Fruit fly (Drosophila melanogaster) Kc167 (cell line): Measurements from ENCODE around the gene Mst27D.

ENCODE experiments used
- Myc ChIP-seq: fragments of >200 bp; optimal IDR thresholded peaks from 2 replicates; lab custom pipeline; 2017; ENCODE audit warnings: missing external identifiers
- Sin3A ChIP-seq: fragments of >200 bp; optimal IDR thresholded peaks from 2 replicates; lab custom pipeline; 2018; ENCODE audit warnings: missing external identifiers
- h ChIP-seq: fragments of >200 bp; optimal IDR thresholded peaks from 3 replicates; lab custom pipeline; 2018; ENCODE audit warnings: missing external identifiers
- insv ChIP-seq: fragments of >200 bp; optimal IDR thresholded peaks from 3 replicates; lab custom pipeline; 2018; ENCODE audit warnings: missing external identifiers
- psq ChIP-seq: fragments of >200 bp; optimal IDR thresholded peaks from 2 replicates; lab custom pipeline; 2017; ENCODE audit warnings: missing external identifiers
- ttk ChIP-seq: sonication (Bioruptor generic); optimal IDR thresholded peaks from 2 replicates; lab custom pipeline; 2017; ENCODE audit warnings: missing external identifiers

Mst27D gene

dm6 chr2L:7028440-7028839 is 32.2 kb downstream of the Mst27D start:
- TF ChIP-seq psq (lab: Kevin White, UChicago), result no peak
- no peak for TF ChIP-seq h (lab: Kevin White, UChicago)
- TF ChIP-seq insv (lab: Kevin White, UChicago), result no peak

- TF ChIP-seq Sin3A (lab: Kevin White, UChicago), result no peak
- no peak for TF ChIP-seq h (lab: Kevin White, UChicago)
- no peak for TF ChIP-seq ttk (lab: Kevin White, UChicago)
- no peak for TF ChIP-seq insv (lab: Kevin White, UChicago)
These were observed 33.4 kb downstream of the Mst27D start, which contains the start of the genes CG31908 and MME1 for dm6 chr2L:7026988-7027908. TSS of gene CG31908 (minus strand) at chr2L:7027389. TSS of gene MME1 (plus strand) at chr2L:7027526.

dm6 chr2L:7026308-7026707 is 34.3 kb downstream of the Mst27D start:
- no peak for TF ChIP-seq ttk (lab: Kevin White, UChicago)
- no peak for TF ChIP-seq insv (lab: Kevin White, UChicago)
- TF ChIP-seq psq (lab: Kevin White, UChicago), result no peak
- no peak for TF ChIP-seq Myc (lab: Kevin White, UChicago)
- no peak for TF ChIP-seq h (lab: Kevin White, UChicago)
- no peak for TF ChIP-seq Sin3A (lab: Kevin White, UChicago)

- TF ChIP-seq Myc (lab: Kevin White, UChicago) (no peak), psq (lab: Kevin White, UChicago) (no peak), insv (lab: Kevin White, UChicago) (no peak), h (lab: Kevin White, UChicago) (no peak), Sin3A (lab: Kevin White, UChicago) (no peak), ttk (lab: Kevin White, UChicago) (no peak)
These were observed 35.4 kb downstream of the Mst27D start for dm6 chr2L:7025247-7025646.

- no peak for TF ChIP-seq insv (lab: Kevin White, UChicago)
These were observed 36.9 kb downstream of the Mst27D start, which contains the start of gene Gart for dm6 chr2L:7023614-7024259. TSS of gene Gart (minus strand) at chr2L:7023898.

- no peak for TF ChIP-seq h (lab: Kevin White, UChicago)
- TF ChIP-seq insv (lab: Kevin White, UChicago), result no peak
- no peak for TF ChIP-seq Myc (lab: Kevin White, UChicago)
- no peak for TF ChIP-seq Sin3A (lab: Kevin White, UChicago)
These were observed 39.3 kb downstream of the Mst27D start, which contains the start of gene Pcp for dm6 chr2L:7021382-7021781. TSS of gene Pcp (plus strand) at chr2L:7021682.

dm6 chr2L:7013157-7013556 is 47.5 kb downstream of the Mst27D start, which contains the start of gene CG43322:
TSS of gene CG43322 (plus strand) at chr2L:7013396.
- TF ChIP-seq Sin3A (lab: Kevin White, UChicago), result no peak
- no peak for TF ChIP-seq insv (lab: Kevin White, UChicago)
- no peak for TF ChIP-seq h (lab: Kevin White, UChicago)
- TF ChIP-seq psq (lab: Kevin White, UChicago), result no peak
- no peak for TF ChIP-seq ttk (lab: Kevin White, UChicago)
- no peak for TF ChIP-seq Myc (lab: Kevin White, UChicago)

- no peak for TF ChIP-seq h (lab: Kevin White, UChicago)
- no peak for TF ChIP-seq psq (lab: Kevin White, UChicago)
- TF ChIP-seq Myc (lab: Kevin White, UChicago), result no peak
- no peak for TF ChIP-seq insv (lab: Kevin White, UChicago)
- TF ChIP-seq Sin3A (lab: Kevin White, UChicago), result no peak
- TF ChIP-seq ttk (lab: Kevin White, UChicago), result no peak
These were observed 48.7 kb downstream of the Mst27D start, which contains the start of gene CG43321 for dm6 chr2L:7011962-7012361. TSS of gene CG43321 (plus strand) at chr2L:7012262.

dm6 chr2L:7010513-7010912 is 50.1 kb downstream of the Mst27D start:
- no peak for TF ChIP-seq ttk (lab: Kevin White, UChicago)
- TF ChIP-seq Myc (lab: Kevin White, UChicago), result no peak
- TF ChIP-seq h (lab: Kevin White, UChicago), result no peak
- no peak for TF ChIP-seq Sin3A (lab: Kevin White, UChicago)
- TF ChIP-seq insv (lab: Kevin White, UChicago), result no peak
- TF ChIP-seq psq (lab: Kevin White, UChicago), result no peak

dm6 chr2L:7009807-7010470 is 50.7 kb downstream of the Mst27D start, which contains the start of gene uif:
TSS of gene uif (minus strand) at chr2L:7010359.
- TF ChIP-seq psq (lab: Kevin White, UChicago), result no peak
- TF ChIP-seq insv (lab: Kevin White, UChicago), result no peak
- TF ChIP-seq Sin3A (lab: Kevin White, UChicago), result no peak
- no peak for TF ChIP-seq h (lab: Kevin White, UChicago)
- no peak for TF ChIP-seq Myc (lab: Kevin White, UChicago)
- TF ChIP-seq ttk (lab: Kevin White, UChicago), result no peak
